Fruit fly (Drosophila melanogaster): Measurements from ENCODE around the gene CG3603.

- TF ChIP-seq br (GFP tag; optimal IDR thresholded peaks at IDR 0.05) (no peak), usp (GFP tag; optimal IDR thresholded peaks at IDR 0.05) (no peak), GATAd (GFP tag; optimal IDR thresholded peaks at IDR 0.05) (no peak), Abd-B (GFP tag; optimal IDR thresholded peaks at IDR 0.05) (no peak), Hr78 (GFP tag; optimal IDR thresholded peaks at IDR 0.05) (no peak), sv (GFP tag; optimal IDR thresholded peaks at IDR 0.05) (no peak)
Observed at dm6 chrX:2973593-2973992, 25.8 kb downstream of the CG3603 start, which contains the start of gene rst.
